Worm (Caenorhabditis elegans): ENCODE results near the gene lon-3.

DNA sequence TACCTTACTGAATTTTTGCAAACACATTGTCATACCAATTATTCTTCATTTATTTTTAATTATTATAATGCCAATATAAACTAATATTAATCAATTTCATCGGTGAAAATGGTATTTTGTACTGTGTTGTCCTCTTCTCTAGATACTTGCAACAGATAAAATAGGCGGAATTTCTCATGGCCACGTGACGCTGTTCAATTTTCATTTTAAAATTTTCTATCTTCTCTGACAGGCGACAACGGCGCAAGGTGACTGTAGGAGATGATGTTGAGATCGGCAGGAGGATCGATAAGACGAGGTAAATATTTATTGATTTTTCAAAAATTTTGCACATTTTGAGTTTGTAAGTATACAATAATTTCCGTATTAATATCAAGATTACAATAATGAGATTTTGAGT is 4.2 kb downstream of the lon-3 start, which contains the start of gene ogdh-2:
- TF ChIP-seq him-1 (tag; optimal IDR thresholded peaks at IDR 0.05) (no peak), W03F9.2 (tag; optimal IDR thresholded peaks at IDR 0.05) (no peak), dao-5 (tag; optimal IDR thresholded peaks at IDR 0.05) (no peak)
